Worm (Caenorhabditis elegans) whole organism, L1 larva: ENCODE data around the gene Y39F10A.3.

Experiments used
- ama-1 ChIP-seq: fragments of 150-350 bp; optimal IDR thresholded peaks from 2 replicates; lab custom pipeline; 2014
- grh-1 ChIP-seq: fragments of 200-800 bp; sonication (Bioruptor generic); IDR thresholded peaks from 2 replicates; pipeline ENCODE4 v1.3.6; 2022; ENCODE audit warnings: missing genetic modification reagents, missing genetic modification characterization, missing compliant biosample characterization
- isw-1 ChIP-seq: fragments of 200-800 bp; sonication (Bioruptor generic); IDR thresholded peaks from 2 replicates; pipeline ENCODE4 v1.3.6; 2022; ENCODE audit warnings: missing genetic modification characterization, missing compliant biosample characterization
- jun-1 ChIP-seq: fragments of 150-350 bp; optimal IDR thresholded peaks from 2 replicates; lab custom pipeline; 2014; ENCODE audit warnings: missing biosample characterization, missing genetic modification reagents, missing genetic modification characterization
- lin-13 ChIP-seq: fragments of 150-350 bp; optimal IDR thresholded peaks from 2 replicates; lab custom pipeline; 2014; ENCODE audit warnings: missing biosample characterization, missing genetic modification reagents, missing genetic modification characterization
- lin-39 ChIP-seq: fragments of 150-350 bp; optimal IDR thresholded peaks from 2 replicates; lab custom pipeline; 2014; ENCODE audit warnings: missing biosample characterization, missing genetic modification reagents, missing genetic modification characterization
- nhr-12 ChIP-seq: sonication (generic microtip); optimal IDR thresholded peaks from 2 replicates; lab custom pipeline; 2017; ENCODE audit warnings: missing biosample characterization, missing genetic modification characterization
- nhr-28 ChIP-seq: fragments of 150-350 bp; optimal IDR thresholded peaks from 2 replicates; lab custom pipeline; 2014; ENCODE audit warnings: missing biosample characterization, missing genetic modification characterization

DNA sequence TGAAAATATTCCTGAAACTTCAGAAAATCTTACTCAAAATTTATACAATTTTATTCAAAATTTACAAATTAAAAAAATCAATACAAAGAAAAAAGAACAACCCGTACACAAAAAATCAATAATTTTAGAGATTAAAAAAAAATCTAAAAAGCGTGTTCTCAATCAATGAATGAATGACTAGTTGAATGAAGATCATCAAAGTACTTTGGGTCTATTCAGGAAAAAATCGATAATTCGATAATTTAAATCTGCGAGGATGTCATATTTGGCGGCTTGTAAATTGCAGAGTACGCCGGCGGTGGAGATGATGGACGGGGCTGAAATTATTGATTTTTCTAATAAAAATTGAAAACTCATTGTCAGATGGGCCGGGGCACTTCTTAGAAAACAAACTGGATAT is 26.6 kb downstream of the Y39F10A.3 start:
- TF ChIP-seq jun-1 (tag; lab: Kevin White, UChicago) = no peak
- TF ChIP-seq grh-1 (GFP tag; lab: Robert Waterston, UW) = no peak
- no peak for TF ChIP-seq isw-1 (GFP tag; lab: Robert Waterston, UW)
- TF ChIP-seq ama-1 (lab: Kevin White, UChicago) = no peak
- TF ChIP-seq nhr-12 (tag; lab: Kevin White, UChicago) = no peak
- TF ChIP-seq lin-13 (GFP tag; lab: Kevin White, UChicago) = no peak
- TF ChIP-seq lin-39 (tag; lab: Kevin White, UChicago) = no peak
- no peak for TF ChIP-seq nhr-28
